Worm (Caenorhabditis elegans): ENCODE results near the gene acbp-5.
A peak's percentile ranks its signal among the peaks of the same experiment; 100 is the strongest.

acbp-5 gene

DNA sequence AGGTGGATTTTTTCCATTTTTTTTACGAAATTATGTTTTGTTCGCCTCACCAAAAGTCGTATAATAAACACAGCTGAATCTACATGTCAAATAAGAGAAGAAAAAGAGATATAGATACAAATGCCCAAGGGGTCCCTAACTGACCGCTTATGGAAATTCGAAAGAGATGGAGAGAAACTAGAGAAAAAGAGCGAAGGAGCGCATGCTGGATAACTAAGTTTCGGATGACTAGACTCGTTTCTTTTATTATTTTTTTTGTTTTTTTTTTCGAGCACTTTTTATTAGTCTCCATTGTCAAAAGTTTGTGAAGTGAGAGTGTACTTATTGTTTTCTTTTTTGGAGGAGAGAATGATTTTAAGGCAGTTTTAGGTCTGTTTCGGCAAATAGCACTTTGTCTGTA lies 3.8 kb downstream of the acbp-5 start:
- TF ChIP-seq mxl-1 (tag; optimal IDR thresholded peaks at IDR 0.05) (no peak), ztf-25 (GFP tag; IDR thresholded peaks at IDR 0.05) (no peak), B0336.3 (GFP tag; IDR thresholded peaks at IDR 0.05) (no peak), lin-35 (GFP tag; optimal IDR thresholded peaks at IDR 0.05) (no peak), nfyb-1 (GFP tag; IDR thresholded peaks at IDR 0.05) (no peak), him-1 (tag; optimal IDR thresholded peaks at IDR 0.05) (no peak)

DNA sequence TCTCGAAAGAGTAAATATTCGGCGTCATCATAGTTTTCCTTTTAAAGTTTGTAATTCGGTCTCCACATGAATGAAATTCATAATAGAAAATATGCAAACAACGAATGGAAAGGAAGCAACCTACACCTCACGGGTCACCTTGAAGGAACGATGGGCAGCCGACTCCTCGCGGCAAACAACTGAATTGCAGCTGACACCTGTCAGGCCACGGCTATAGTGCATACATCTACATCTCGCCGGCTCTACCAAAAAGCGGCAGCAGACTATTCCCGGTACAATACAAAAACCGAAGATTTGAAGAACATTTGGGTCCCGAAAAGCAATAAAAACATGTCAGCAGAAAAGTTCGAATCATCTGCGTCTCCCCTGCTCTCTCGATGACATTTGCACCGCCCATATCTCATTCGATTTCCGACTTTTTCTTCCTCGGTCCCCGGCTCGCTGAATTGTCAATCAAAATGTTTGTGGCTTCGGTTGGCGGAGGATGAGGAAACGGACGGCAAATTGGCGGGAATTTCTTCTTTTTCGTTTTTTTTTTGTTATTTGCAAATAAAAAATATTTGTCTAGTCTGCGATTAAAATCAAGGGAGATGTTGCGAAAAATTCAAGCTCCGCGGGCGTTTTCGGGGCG lies 5.6 kb downstream of the acbp-5 start:
- TF ChIP-seq snpc-4 (GFP tag; optimal IDR thresholded peaks at IDR 0.05) (no peak), snpc-4 (tag; optimal IDR thresholded peaks at IDR 0.05) (peak in 2 of 4 experiments; percentile 17 to 51), cebp-2 (GFP tag; IDR thresholded peaks at IDR 0.05) (0 out of 2 replicates have a peak, but pooled peaks have one; percentile 37), F57C9.4 (tag; optimal IDR thresholded peaks at IDR 0.05) (no peak), aptf-3 (GFP tag; IDR thresholded peaks at IDR 0.05) (no peak), unc-62 (GFP tag; optimal IDR thresholded peaks at IDR 0.05) (no peak), lin-35 (GFP tag; optimal IDR thresholded peaks at IDR 0.05) (peak in 1 of 3 experiments; percentile 21), zfh-2 (GFP tag; conservative IDR thresholded peaks at IDR 0.05) (peak; percentile 70)

DNA sequence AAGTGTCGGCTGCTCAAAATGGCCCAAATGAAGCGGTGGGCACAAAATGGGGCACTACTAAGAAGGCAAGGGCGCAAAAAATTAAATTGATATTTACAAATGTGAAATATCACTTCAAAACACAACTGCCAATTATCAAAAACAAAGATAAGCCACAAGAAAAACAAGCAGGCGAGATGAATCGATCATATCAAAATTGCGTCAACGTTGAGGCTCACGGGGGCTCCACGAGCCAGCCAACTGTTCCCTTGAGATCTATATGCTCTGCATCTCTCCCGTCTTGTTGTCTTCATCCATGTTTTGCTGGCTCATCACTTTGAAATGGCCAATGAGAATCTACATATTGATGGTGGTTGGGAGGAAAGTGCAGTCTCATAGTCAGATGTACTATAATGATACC lies 6.3 kb downstream of the acbp-5 start:
- no peak for TF ChIP-seq snpc-4 (GFP tag; optimal IDR thresholded peaks at IDR 0.05)
- TF ChIP-seq snpc-4 (tag; optimal IDR thresholded peaks at IDR 0.05) = peak in 1 of 4 experiments; percentile 1
- no peak for TF ChIP-seq dpl-1 (GFP tag; optimal IDR thresholded peaks at IDR 0.05)

DNA sequence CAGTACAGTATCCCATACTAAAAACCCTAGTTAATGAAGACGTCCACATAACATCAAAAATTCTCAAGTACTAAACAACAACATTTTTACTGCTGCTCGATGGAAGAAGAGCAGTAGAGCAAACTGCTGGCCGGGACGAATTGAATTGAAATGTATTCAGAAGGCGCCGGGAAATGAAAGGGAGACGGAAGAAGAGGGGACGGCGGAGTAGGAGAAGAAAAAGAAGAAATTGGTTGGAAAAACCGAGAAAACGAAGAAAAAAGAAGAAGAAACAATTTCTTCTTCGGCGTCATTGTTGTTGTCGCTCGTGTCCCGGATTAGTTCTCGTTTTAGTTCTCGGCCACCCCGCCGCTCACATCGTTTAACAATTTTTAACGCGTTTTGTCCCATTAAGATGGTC lies 7.7 kb downstream of the acbp-5 start:
- TF ChIP-seq mcd-1 (GFP tag; IDR thresholded peaks at IDR 0.05) (no peak), die-1 (tag; optimal IDR thresholded peaks at IDR 0.05) (no peak), hlh-26 (GFP tag; conservative IDR thresholded peaks at IDR 0.05) (no peak), Y56A3A.18 (GFP tag; IDR thresholded peaks at IDR 0.05) (no peak), mel-28 (tag; optimal IDR thresholded peaks at IDR 0.05; ENCODE audit: borderline replicate concordance) (no peak), F23B12.7 (tag; optimal IDR thresholded peaks at IDR 0.05; ENCODE audit: insufficient read depth) (no peak), Y95B8A.8 (GFP tag; IDR thresholded peaks at IDR 0.05) (no peak), B0019.2 (GFP tag; conservative IDR thresholded peaks at IDR 0.05) (no peak), zim-3 (tag; optimal IDR thresholded peaks at IDR 0.05) (no peak), rec-8 (tag; optimal IDR thresholded peaks at IDR 0.05) (no peak), nfya-2 (GFP tag; IDR thresholded peaks at IDR 0.05) (no peak), snpc-1.3 (tag; optimal IDR thresholded peaks at IDR 0.05; ENCODE audit: insufficient read depth) (no peak), F10E7.11 (tag; optimal IDR thresholded peaks at IDR 0.05) (no peak), tbx-9 (tag; optimal IDR thresholded peaks at IDR 0.05; ENCODE audit: borderline replicate concordance) (no peak), attf-6 (GFP tag; IDR thresholded peaks at IDR 0.05) (no peak), K12H6.12 (tag; optimal IDR thresholded peaks at IDR 0.05) (no peak), madf-10 (tag; optimal IDR thresholded peaks at IDR 0.05) (no peak), C17E4.6 (GFP tag; IDR thresholded peaks at IDR 0.05) (no peak), him-1 (tag; optimal IDR thresholded peaks at IDR 0.05) (no peak), ztf-26 (tag; optimal IDR thresholded peaks at IDR 0.05) (no peak)

Measured in whole organism, young adult.